Worm (Caenorhabditis elegans) whole organism, midembryonic: ENCODE results near the gene nhr-98.

Experiments
- T22C8.4 ChIP-seq: fragments of 200-800 bp; sonication (Bioruptor generic); IDR thresholded peaks from 2 replicates; pipeline ENCODE4 v1.3.6; 2022; ENCODE audit warnings: missing genetic modification characterization, missing compliant biosample characterization
- flt-1 ChIP-seq: fragments of 200-800 bp; sonication (Bioruptor generic); IDR thresholded peaks from 2 replicates; pipeline ENCODE4 v1.3.6; 2022; ENCODE audit warnings: missing genetic modification characterization, missing compliant biosample characterization
- klf-2 ChIP-seq: fragments of 200-800 bp; sonication (Bioruptor generic); conservative IDR thresholded peaks from 2 replicates; pipeline ENCODE4 v1.3.6; 2022; ENCODE audit warnings: missing genetic modification reagents, missing genetic modification characterization, missing compliant biosample characterization
- med-1 ChIP-seq: sonication (generic microtip); optimal IDR thresholded peaks from 2 replicates; lab custom pipeline; 2017; ENCODE audit warnings: missing genetic modification characterization, mild to moderate bottlenecking, missing compliant biosample characterization, antibody characterized with exemption, missing genetic modification reagents; ENCODE audit not compliant: insufficient read depth
- ref-1 ChIP-seq: fragments of 200-800 bp; sonication (Bioruptor generic); conservative IDR thresholded peaks from 2 replicates; pipeline ENCODE4 v1.3.6; 2022; ENCODE audit warnings: missing genetic modification reagents, missing genetic modification characterization, missing compliant biosample characterization
- ztf-29 ChIP-seq: fragments of 200-800 bp; sonication (Bioruptor generic); IDR thresholded peaks from 2 replicates; pipeline ENCODE4 v1.3.6; 2022; ENCODE audit warnings: missing genetic modification reagents, missing genetic modification characterization, missing compliant biosample characterization

ce11 chrV:412820-413219 lies 40.8 kb upstream of the nhr-98 start:
- no peak for TF ChIP-seq ztf-29 (GFP tag; lab: Robert Waterston, UW)
- no peak for TF ChIP-seq T22C8.4
- no peak for TF ChIP-seq klf-2 (GFP tag; lab: Robert Waterston, UW)
- TF ChIP-seq flt-1 (GFP tag; lab: Robert Waterston, UW): no peak
- TF ChIP-seq ref-1 (GFP tag; lab: Robert Waterston, UW): no peak
- no peak for TF ChIP-seq med-1 (GFP tag; lab: Kevin White, UChicago)
